Fruit fly (Drosophila melanogaster) whole organism, embryonic: ENCODE measurements around the gene CG2187.

Experiments
- Bgb ChIP-seq: fragments of 200-800 bp; sonication (Bioruptor generic); IDR thresholded peaks from 2 replicates; pipeline ENCODE4 v1.3.6; 2022; ENCODE audit warnings: missing biosample characterization, missing genetic modification characterization; ENCODE audit not compliant: partially characterized antibody
- CG10654 ChIP-seq: fragments of 200-800 bp; sonication (Bioruptor generic); optimal IDR thresholded peaks from 2 replicates; lab custom pipeline; 2016; ENCODE audit warnings: missing biosample characterization, missing genetic modification characterization
- CG11093 ChIP-seq: fragments of 200-800 bp; sonication (Bioruptor generic); IDR thresholded peaks from 3 replicates; pipeline ENCODE4 v1.3.6; 2022; ENCODE audit warnings: missing biosample characterization, missing genetic modification characterization
- CG11695 ChIP-seq: fragments of 200-800 bp; sonication (Bioruptor generic); IDR thresholded peaks from 3 replicates; pipeline ENCODE4 v1.3.6; 2022; ENCODE audit warnings: missing biosample characterization, missing genetic modification characterization
- CG12659 ChIP-seq: fragments of 200-800 bp; sonication (Bioruptor generic); optimal IDR thresholded peaks from 3 replicates; lab custom pipeline; 2017; ENCODE audit warnings: mild to moderate bottlenecking, missing biosample characterization, missing genetic modification reagents, missing genetic modification characterization
- CG12769 ChIP-seq: fragments of 200-800 bp; sonication (Bioruptor generic); optimal IDR thresholded peaks from 2 replicates; lab custom pipeline; 2019; ENCODE audit warnings: missing biosample characterization, mild to moderate bottlenecking, missing genetic modification characterization, moderate library complexity
- CG12942 ChIP-seq: fragments of 200-800 bp; sonication (Bioruptor generic); optimal IDR thresholded peaks from 3 replicates; lab custom pipeline; 2016; ENCODE audit warnings: missing biosample characterization, missing genetic modification characterization
- CG13775 ChIP-seq: fragments of 200-800 bp; sonication (Bioruptor generic); optimal IDR thresholded peaks from 3 replicates; lab custom pipeline; 2017; ENCODE audit warnings: missing biosample characterization, mild to moderate bottlenecking, missing genetic modification characterization
- CG1529 ChIP-seq: fragments of 200-800 bp; sonication (Bioruptor generic); optimal IDR thresholded peaks from 3 replicates; lab custom pipeline; 2018; ENCODE audit warnings: missing biosample characterization, missing genetic modification characterization
- CG2120 ChIP-seq: fragments of 200-800 bp; sonication (Bioruptor generic); optimal IDR thresholded peaks from 3 replicates; lab custom pipeline; 2016; ENCODE audit warnings: missing biosample characterization, missing genetic modification characterization
- CG2199 ChIP-seq: fragments of 200-800 bp; sonication (Bioruptor generic); IDR thresholded peaks from 3 replicates; pipeline ENCODE4 v1.3.6; 2022; ENCODE audit warnings: missing biosample characterization, missing genetic modification characterization
- CG2678 ChIP-seq: fragments of 200-800 bp; sonication (Bioruptor generic); optimal IDR thresholded peaks from 3 replicates; lab custom pipeline; 2019; ENCODE audit warnings: missing biosample characterization, mild to moderate bottlenecking, missing genetic modification characterization, moderate library complexity
- CG30020 ChIP-seq: fragments of 200-800 bp; optimal IDR thresholded peaks from 2 replicates; lab custom pipeline; 2019; ENCODE audit warnings: missing biosample characterization, mild to moderate bottlenecking, missing genetic modification characterization, moderate library complexity
- CG5180 ChIP-seq: fragments of 200-800 bp; sonication (Bioruptor generic); optimal IDR thresholded peaks from 3 replicates; lab custom pipeline; 2017; ENCODE audit warnings: missing biosample characterization, missing genetic modification characterization, mild to moderate bottlenecking, moderate library complexity, missing genetic modification reagents
- CG7556 ChIP-seq: fragments of 200-800 bp; sonication (Bioruptor generic); optimal IDR thresholded peaks from 2 replicates; lab custom pipeline; 2017; ENCODE audit warnings: missing biosample characterization, mild to moderate bottlenecking, missing genetic modification characterization
- CG8089 ChIP-seq: fragments of 200-800 bp; sonication (Bioruptor generic); optimal IDR thresholded peaks from 3 replicates; lab custom pipeline; 2016; ENCODE audit warnings: missing biosample characterization, missing genetic modification characterization
- CG8281 ChIP-seq: fragments of 200-800 bp; sonication (Bioruptor generic); optimal IDR thresholded peaks from 2 replicates; lab custom pipeline; 2018; ENCODE audit warnings: missing biosample characterization, mild to moderate bottlenecking, missing genetic modification characterization, moderate library complexity
- CG9817 ChIP-seq: fragments of 200-800 bp; sonication (Bioruptor generic); optimal IDR thresholded peaks from 2 replicates; lab custom pipeline; 2018; ENCODE audit warnings: missing biosample characterization, mild to moderate bottlenecking, missing genetic modification characterization, moderate library complexity
- CG9876 ChIP-seq: fragments of 200-800 bp; sonication (Bioruptor generic); optimal IDR thresholded peaks from 2 replicates; lab custom pipeline; 2016; ENCODE audit warnings: missing biosample characterization, missing genetic modification characterization
- CHES-1-like ChIP-seq: fragments of 200-800 bp; sonication (Bioruptor generic); optimal IDR thresholded peaks from 2 replicates; lab custom pipeline; 2016; ENCODE audit warnings: missing biosample characterization, missing genetic modification characterization
- Dip2 ChIP-seq: fragments of 200-800 bp; sonication (Bioruptor generic); IDR thresholded peaks from 2 replicates; pipeline ENCODE4 v1.3.6; 2022; ENCODE audit warnings: missing biosample characterization, missing genetic modification characterization
- Fer3 ChIP-seq: fragments of 200-800 bp; sonication (Bioruptor generic); optimal IDR thresholded peaks from 2 replicates; lab custom pipeline; 2018; ENCODE audit warnings: missing biosample characterization, mild to moderate bottlenecking, missing genetic modification characterization, moderate library complexity
- H2.0 ChIP-seq: fragments of 200-800 bp; sonication (Bioruptor generic); IDR thresholded peaks from 2 replicates; pipeline ENCODE4 v1.3.6; 2022; ENCODE audit warnings: missing biosample characterization, missing genetic modification characterization
- HHEX ChIP-seq: fragments of 200-800 bp; sonication (Bioruptor generic); optimal IDR thresholded peaks from 3 replicates; lab custom pipeline; 2017; ENCODE audit warnings: missing biosample characterization, mild to moderate bottlenecking, missing genetic modification characterization, missing genetic modification reagents
- MESR4 ChIP-seq: fragments of 200-800 bp; sonication (Bioruptor generic); optimal IDR thresholded peaks from 2 replicates; lab custom pipeline; 2018; ENCODE audit warnings: missing biosample characterization, mild to moderate bottlenecking, missing genetic modification characterization, moderate library complexity
- NC2α ChIP-seq: fragments of 200-800 bp; sonication (Bioruptor generic); optimal IDR thresholded peaks from 2 replicates; lab custom pipeline; 2016; ENCODE audit warnings: missing biosample characterization, missing genetic modification characterization
- Opbp ChIP-seq: fragments of 200-800 bp; sonication (Bioruptor generic); IDR thresholded peaks from 3 replicates; pipeline ENCODE4 v1.3.6; 2022; ENCODE audit warnings: missing biosample characterization, missing genetic modification characterization; ENCODE audit not compliant: partially characterized antibody
- Ptx1 ChIP-seq: fragments of 200-800 bp; sonication (Bioruptor generic); IDR thresholded peaks from 2 replicates; pipeline ENCODE4 v1.3.6; 2022; ENCODE audit warnings: missing biosample characterization, missing genetic modification characterization
- Side ChIP-seq: fragments of 200-800 bp; sonication (Bioruptor generic); optimal IDR thresholded peaks from 2 replicates; lab custom pipeline; 2016; ENCODE audit warnings: missing biosample characterization, missing genetic modification characterization
- Sox100B ChIP-seq: fragments of 200-800 bp; sonication (Bioruptor generic); optimal IDR thresholded peaks from 3 replicates; lab custom pipeline; 2018; ENCODE audit warnings: missing biosample characterization, mild to moderate bottlenecking, missing genetic modification characterization
- Sox102F ChIP-seq: fragments of 200-800 bp; sonication (Bioruptor generic); optimal IDR thresholded peaks from 2 replicates; lab custom pipeline; 2018; ENCODE audit warnings: missing biosample characterization, mild to moderate bottlenecking, missing genetic modification characterization, moderate library complexity
- abd-A ChIP-seq: fragments of 200-800 bp; sonication (Bioruptor generic); optimal IDR thresholded peaks from 3 replicates; lab custom pipeline; 2019; ENCODE audit warnings: missing biosample characterization, mild to moderate bottlenecking, missing genetic modification characterization, moderate library complexity
- amos ChIP-seq: fragments of 200-800 bp; sonication (Bioruptor generic); IDR thresholded peaks from 2 replicates; pipeline ENCODE4 v1.3.6; 2022; ENCODE audit warnings: missing biosample characterization, missing genetic modification characterization; ENCODE audit not compliant: partially characterized antibody
- aop ChIP-seq: fragments of 200-800 bp; sonication (Bioruptor generic); IDR thresholded peaks from 2 replicates; pipeline ENCODE4 v1.3.6; 2022; ENCODE audit warnings: missing biosample characterization, missing genetic modification characterization
- ato ChIP-seq: fragments of 200-800 bp; sonication (Bioruptor generic); IDR thresholded peaks from 2 replicates; pipeline ENCODE4 v1.3.6; 2022; ENCODE audit warnings: missing biosample characterization, missing genetic modification characterization; ENCODE audit not compliant: partially characterized antibody
- br ChIP-seq: fragments of >200 bp; optimal IDR thresholded peaks from 2 replicates; lab custom pipeline; 2017
- dati ChIP-seq: fragments of 200-800 bp; sonication (Bioruptor generic); IDR thresholded peaks from 2 replicates; pipeline ENCODE4 v1.3.6; 2022; ENCODE audit warnings: missing biosample characterization, missing genetic modification characterization
- gce ChIP-seq: fragments of 200-800 bp; sonication (Bioruptor generic); IDR thresholded peaks from 3 replicates; pipeline ENCODE4 v1.3.6; 2022; ENCODE audit warnings: missing biosample characterization, missing genetic modification characterization
- gfzf ChIP-seq: fragments of 200-800 bp; sonication (Bioruptor generic); optimal IDR thresholded peaks from 2 replicates; lab custom pipeline; 2016; ENCODE audit warnings: missing biosample characterization, mild to moderate bottlenecking, missing genetic modification characterization, moderate library complexity
- grn ChIP-seq: fragments of 200-800 bp; sonication (Bioruptor generic); optimal IDR thresholded peaks from 3 replicates; lab custom pipeline; 2017; ENCODE audit warnings: missing biosample characterization, missing genetic modification characterization
- gro ChIP-seq: fragments of 200-800 bp; sonication (Bioruptor generic); optimal IDR thresholded peaks from 2 replicates; lab custom pipeline; 2016; ENCODE audit warnings: missing biosample characterization, missing genetic modification characterization
- jumu ChIP-seq: fragments of 200-800 bp; sonication (Bioruptor generic); optimal IDR thresholded peaks from 3 replicates; lab custom pipeline; 2016; ENCODE audit warnings: missing biosample characterization, missing genetic modification characterization
- ken ChIP-seq: fragments of 200-800 bp; sonication (Bioruptor generic); IDR thresholded peaks from 3 replicates; pipeline ENCODE4 v1.3.6; 2022; ENCODE audit warnings: missing biosample characterization, missing genetic modification characterization
- lab ChIP-seq: fragments of 200-800 bp; sonication (Bioruptor generic); optimal IDR thresholded peaks from 3 replicates; lab custom pipeline; 2017; ENCODE audit warnings: missing biosample characterization, missing genetic modification characterization, mild to moderate bottlenecking, moderate library complexity, missing genetic modification reagents
- nau ChIP-seq: fragments of 200-800 bp; sonication (Bioruptor generic); optimal IDR thresholded peaks from 3 replicates; lab custom pipeline; 2017; ENCODE audit warnings: missing biosample characterization, mild to moderate bottlenecking, missing genetic modification characterization, missing genetic modification reagents
- schlank ChIP-seq: fragments of 200-800 bp; sonication (Bioruptor generic); optimal IDR thresholded peaks from 2 replicates; lab custom pipeline; 2018; ENCODE audit warnings: missing biosample characterization, mild to moderate bottlenecking, missing genetic modification characterization
- sens-2 ChIP-seq: fragments of 200-800 bp; sonication (Bioruptor generic); IDR thresholded peaks from 2 replicates; pipeline ENCODE4 v1.3.6; 2022; ENCODE audit warnings: missing biosample characterization, missing genetic modification characterization
- tin ChIP-seq: fragments of 200-800 bp; sonication (Bioruptor generic); optimal IDR thresholded peaks from 3 replicates; lab custom pipeline; 2016; ENCODE audit warnings: missing biosample characterization, missing genetic modification characterization
- wek ChIP-seq: fragments of 200-800 bp; sonication (Bioruptor generic); optimal IDR thresholded peaks from 3 replicates; lab custom pipeline; 2018; ENCODE audit warnings: missing biosample characterization, mild to moderate bottlenecking, missing genetic modification characterization, moderate library complexity
- yki ChIP-seq: fragments of >200 bp; optimal IDR thresholded peaks from 3 replicates; lab custom pipeline; 2018
- z ChIP-seq: fragments of 200-800 bp; sonication (Bioruptor generic); IDR thresholded peaks from 3 replicates; pipeline ENCODE4 v1.3.6; 2022; ENCODE audit warnings: missing biosample characterization, missing genetic modification characterization

Gene CG2187

DNA sequence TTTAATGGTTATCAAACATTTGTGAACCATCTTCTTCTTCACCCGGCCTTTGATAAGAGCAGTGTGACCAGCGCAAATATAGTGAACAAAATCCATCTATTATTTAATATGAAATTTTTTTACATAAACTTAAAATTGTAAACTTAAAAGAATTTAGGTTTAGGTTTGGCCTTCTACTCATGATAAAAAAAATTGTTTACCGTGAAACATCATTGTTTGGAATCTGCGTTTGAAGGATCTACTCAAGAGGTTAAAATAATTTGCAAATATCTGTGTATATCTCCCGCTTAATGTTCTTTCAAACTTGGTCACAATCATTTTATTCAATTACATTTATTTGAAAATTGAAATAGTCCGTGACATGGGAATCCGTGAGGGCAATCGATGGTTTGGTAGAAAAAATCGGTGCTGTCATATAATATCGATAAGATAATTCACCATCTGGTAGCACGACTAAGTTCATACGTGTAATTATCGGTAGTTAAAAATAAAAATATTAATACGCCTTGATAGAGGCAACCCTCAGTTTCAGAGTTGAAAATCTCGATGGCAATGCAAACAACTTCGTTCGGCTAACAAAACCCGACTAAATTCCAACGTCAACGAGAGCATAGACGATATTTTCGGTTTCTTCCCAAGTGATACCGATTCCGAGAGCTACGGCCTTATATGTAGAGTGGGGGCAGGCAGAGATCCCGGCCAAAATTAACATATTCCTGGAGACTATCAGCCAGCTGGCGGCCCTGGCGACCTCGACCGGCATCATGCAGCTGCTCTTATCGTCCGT, 13.5 kb upstream of the CG2187 start, which contains the start of the genes betaGlu and sip3 (continued):
- no peak for TF ChIP-seq Sox100B (GFP tag; lab: Kevin White, UChicago)
- TF ChIP-seq gro (GFP tag; lab: Kevin White, UChicago): no peak
- TF ChIP-seq z (GFP tag; lab: Robert Waterston, UW): no peak
- no peak for TF ChIP-seq CG1529 (GFP tag; lab: Kevin White, UChicago)
- TF ChIP-seq br: no peak
- TF ChIP-seq CG8281 (tag; lab: Kevin White, UChicago): no peak
- TF ChIP-seq CHES-1-like: no peak
- no peak for TF ChIP-seq CG10654 (GFP tag; lab: Kevin White, UChicago)
- no peak for TF ChIP-seq CG7556 (GFP tag; lab: Kevin White, UChicago)
- no peak for TF ChIP-seq Side
- TF ChIP-seq dati: no peak
- no peak for TF ChIP-seq CG11093 (GFP tag; lab: Robert Waterston, UW)
- TF ChIP-seq HHEX (GFP tag; lab: Kevin White, UChicago): no peak
- TF ChIP-seq CG5180 (GFP tag; lab: Kevin White, UChicago): no peak
- TF ChIP-seq schlank (tag; lab: Kevin White, UChicago): no peak
- peak; percentile 92 for TF ChIP-seq Opbp (GFP tag; lab: Robert Waterston, UW)
- TF ChIP-seq CG12659 (GFP tag; lab: Kevin White, UChicago): peak; percentile 75
- no peak for TF ChIP-seq CG9817 (tag; lab: Kevin White, UChicago)
- TF ChIP-seq Ptx1 (GFP tag; lab: Robert Waterston, UW): no peak
- peak; percentile 61 for TF ChIP-seq MESR4
- no peak for TF ChIP-seq abd-A (tag; lab: Kevin White, UChicago)
- no peak for TF ChIP-seq gce
- TF ChIP-seq CG8089 (GFP tag; lab: Kevin White, UChicago): no peak
- peak; percentile 66 for TF ChIP-seq gfzf
- no peak for TF ChIP-seq CG12769 (tag; lab: Kevin White, UChicago)
- peak; percentile 19 for TF ChIP-seq CG13775 (GFP tag; lab: Kevin White, UChicago)
- TF ChIP-seq nau (GFP tag; lab: Kevin White, UChicago): no peak
- TF ChIP-seq CG11695 (GFP tag; lab: Robert Waterston, UW): no peak
- TF ChIP-seq tin (GFP tag; lab: Kevin White, UChicago): no peak
- no peak for TF ChIP-seq CG9876 (GFP tag; lab: Kevin White, UChicago)
- TF ChIP-seq CG2120 (GFP tag; lab: Kevin White, UChicago): peak; percentile 39
- TF ChIP-seq grn (GFP tag; lab: Kevin White, UChicago): peak; percentile 22
- no peak for TF ChIP-seq Sox102F (GFP tag; lab: Kevin White, UChicago)
- no peak for TF ChIP-seq jumu (GFP tag; lab: Kevin White, UChicago)
- no peak for TF ChIP-seq ken
- TF ChIP-seq wek (GFP tag; lab: Kevin White, UChicago): no peak
- no peak for TF ChIP-seq NC2α (GFP tag; lab: Kevin White, UChicago)
- peak; percentile 91 for TF ChIP-seq ato (GFP tag; lab: Robert Waterston, UW)
- TF ChIP-seq Bgb: peak; percentile 92
- peak; percentile 94 for TF ChIP-seq amos (GFP tag; lab: Robert Waterston, UW)
- no peak for TF ChIP-seq CG12942
- TF ChIP-seq CG30020 (tag; lab: Kevin White, UChicago): peak; percentile 47
- no peak for TF ChIP-seq aop
- no peak for TF ChIP-seq Fer3
- no peak for TF ChIP-seq yki (lab: Kevin White, UChicago)
- no peak for TF ChIP-seq CG2678 (tag; lab: Kevin White, UChicago)
- TF ChIP-seq CG2199 (GFP tag; lab: Robert Waterston, UW): no peak
- no peak for TF ChIP-seq lab (GFP tag; lab: Kevin White, UChicago)
- TF ChIP-seq H2.0 (GFP tag; lab: Robert Waterston, UW): no peak
- TF ChIP-seq sens-2 (GFP tag; lab: Robert Waterston, UW): no peak
- no peak for TF ChIP-seq Dip2
